Worm (Caenorhabditis elegans) whole organism, mixed stage, embryonic: ENCODE results near the gene H02F09.3.

Experiments used
- blmp-1 ChIP-seq: fragments of 150-350 bp; optimal IDR thresholded peaks from 2 replicates; lab custom pipeline; 2014; ENCODE audit warnings: missing biosample characterization, missing genetic modification characterization
- ceh-83 ChIP-seq: fragments of 200-800 bp; sonication (Bioruptor generic); optimal IDR thresholded peaks from 2 replicates; lab custom pipeline; 2018; ENCODE audit warnings: mild to moderate bottlenecking, missing genetic modification characterization, missing compliant biosample characterization
- elt-3 ChIP-seq: fragments of 150-350 bp; optimal IDR thresholded peaks from 2 replicates; lab custom pipeline; 2014; ENCODE audit warnings: missing biosample characterization, missing genetic modification characterization
- mep-1 ChIP-seq: fragments of 150-350 bp; optimal IDR thresholded peaks from 2 replicates; lab custom pipeline; 2017; ENCODE audit warnings: missing biosample characterization, missing genetic modification reagents, missing genetic modification characterization, inconsistent platforms
- nhr-237 ChIP-seq: fragments of 150-350 bp; optimal IDR thresholded peaks from 2 replicates; lab custom pipeline; 2014; ENCODE audit warnings: missing biosample characterization, missing genetic modification characterization
- nhr-76 ChIP-seq: sonication (generic microtip); optimal IDR thresholded peaks from 2 replicates; lab custom pipeline; 2017; ENCODE audit warnings: missing biosample characterization, missing genetic modification characterization
- pha-4 ChIP-seq: fragments of 150-350 bp; optimal IDR thresholded peaks from 2 replicates; lab custom pipeline; 2018; ENCODE audit warnings: missing biosample characterization, missing genetic modification reagents, missing genetic modification characterization
- snpc-4 ChIP-seq: fragments of 150-350 bp; optimal IDR thresholded peaks from 2 replicates; lab custom pipeline; 2014; ENCODE audit warnings: missing biosample characterization, missing genetic modification characterization
- unc-39 ChIP-seq: fragments of 150-350 bp; optimal IDR thresholded peaks from 2 replicates; lab custom pipeline; 2014; ENCODE audit warnings: missing biosample characterization, missing genetic modification characterization
- unc-62 ChIP-seq: fragments of 150-350 bp; optimal IDR thresholded peaks from 2 replicates; lab custom pipeline; 2014; ENCODE audit warnings: missing biosample characterization, missing genetic modification reagents, missing genetic modification characterization
- ztf-11 ChIP-seq: fragments of 150-350 bp; optimal IDR thresholded peaks from 2 replicates; lab custom pipeline; 2014; ENCODE audit warnings: missing biosample characterization, missing genetic modification characterization

ce11 chrX:1546878-1547555 is 21.5 kb upstream of the H02F09.3 start, which contains the start of gene K06A9.1:
- no peak for TF ChIP-seq pha-4
- no peak for TF ChIP-seq blmp-1 (tag; lab: Kevin White, UChicago)
- TF ChIP-seq unc-39 (tag; lab: Kevin White, UChicago): no peak
- no peak for TF ChIP-seq elt-3 (tag; lab: Kevin White, UChicago)
- no peak for TF ChIP-seq nhr-76
- no peak for TF ChIP-seq ztf-11 (tag; lab: Kevin White, UChicago)
- no peak for TF ChIP-seq unc-62
- no peak for TF ChIP-seq mep-1 (tag; lab: Kevin White, UChicago)
- TF ChIP-seq nhr-237 (tag; lab: Kevin White, UChicago): no peak
- no peak for TF ChIP-seq snpc-4 (tag; lab: Kevin White, UChicago)
- no peak for TF ChIP-seq ceh-83 (GFP tag; lab: Kevin White, UChicago)
